Fruit fly (Drosophila melanogaster) whole organism, wandering third instar larva: ENCODE data around the gene CG46304.

Experiments used
- CG32264 ChIP-seq: fragments of 200-800 bp; sonication (Bioruptor generic); optimal IDR thresholded peaks from 2 replicates; lab custom pipeline; 2016; ENCODE audit warnings: missing biosample characterization, missing genetic modification characterization
- Hr78 ChIP-seq: fragments of >200 bp; optimal IDR thresholded peaks from 2 replicates; lab custom pipeline; 2017; ENCODE audit warnings: missing biosample characterization, missing genetic modification characterization
- OdsH ChIP-seq: fragments of 200-800 bp; sonication (Bioruptor generic); optimal IDR thresholded peaks from 2 replicates; lab custom pipeline; 2016; ENCODE audit warnings: missing biosample characterization, mild to moderate bottlenecking, missing genetic modification characterization
- brk ChIP-seq: fragments of 200-800 bp; sonication (Bioruptor generic); optimal IDR thresholded peaks from 2 replicates; lab custom pipeline; 2016; ENCODE audit warnings: missing biosample characterization, mild to moderate bottlenecking, missing genetic modification characterization
- dsf ChIP-seq: sonication (Bioruptor generic); optimal IDR thresholded peaks from 2 replicates; lab custom pipeline; 2016; ENCODE audit warnings: missing biosample characterization, missing genetic modification characterization, borderline replicate concordance
- fru ChIP-seq: fragments of 200-800 bp; sonication (Bioruptor generic); optimal IDR thresholded peaks from 3 replicates; lab custom pipeline; 2016; ENCODE audit warnings: missing biosample characterization, mild to moderate bottlenecking, missing genetic modification characterization
- jim ChIP-seq: fragments of 175-275, 200-325 bp; sonication (Bioruptor generic); optimal IDR thresholded peaks from 2 replicates; lab custom pipeline; 2016; ENCODE audit warnings: missing biosample characterization, mild to moderate bottlenecking, missing genetic modification characterization
- psq ChIP-seq: fragments of 200-800 bp; sonication (Bioruptor generic); optimal IDR thresholded peaks from 3 replicates; lab custom pipeline; 2017; ENCODE audit warnings: missing biosample characterization, mild to moderate bottlenecking, missing genetic modification characterization, moderate library complexity
- tai ChIP-seq: sonication (Bioruptor generic); optimal IDR thresholded peaks from 2 replicates; lab custom pipeline; 2016; ENCODE audit warnings: missing biosample characterization, missing genetic modification characterization
- usp ChIP-seq: fragments of >200 bp; optimal IDR thresholded peaks from 2 replicates; lab custom pipeline; 2017; ENCODE audit warnings: missing biosample characterization, missing genetic modification characterization

dm6 chr2L:18954255-18954715 is 8.2 kb downstream of the CG46304 start, which contains the start of gene CG10621:
- no peak for TF ChIP-seq fru (GFP tag; lab: Kevin White, UChicago)
- TF ChIP-seq dsf (GFP tag; lab: Kevin White, UChicago) = no peak
- no peak for TF ChIP-seq tai (GFP tag; lab: Kevin White, UChicago)
- TF ChIP-seq CG32264 (GFP tag; lab: Kevin White, UChicago) = no peak
- no peak for TF ChIP-seq Hr78 (GFP tag; lab: Kevin White, UChicago)
- no peak for TF ChIP-seq usp (GFP tag; lab: Kevin White, UChicago)
- no peak for TF ChIP-seq brk (GFP tag; lab: Kevin White, UChicago)
- no peak for TF ChIP-seq psq
- no peak for TF ChIP-seq jim (GFP tag; lab: Kevin White, UChicago)
- no peak for TF ChIP-seq OdsH
